Fruit fly (Drosophila melanogaster) ovary, adult (tissue): Measurements from ENCODE around the gene Keap1.

Source experiments
- CG17801 ChIP-seq: fragments of 200-800 bp; optimal IDR thresholded peaks from 2 replicates; lab custom pipeline; 2019; ENCODE audit warnings: missing biosample characterization, mild to moderate bottlenecking, missing genetic modification characterization, moderate library complexity; ENCODE audit not compliant: partially characterized antibody

The Keap1 gene

dm6 chr3R:17042838-17043569, 36.7 kb downstream of the Keap1 start, which contains the start of the genes bdwf and Patr-1:
TSS of gene bdwf (minus strand) at chr3R:17043136.
TSS of gene Patr-1 (plus strand) at chr3R:17043564.
- TF ChIP-seq CG17801 (GFP tag; lab: Kevin White, UChicago) = no peak

dm6 chr3R:17039993-17040807, 39.5 kb downstream of the Keap1 start, which contains the start of the genes CG18213 and Trm7-32:
TSS of gene CG18213 (minus strand) at chr3R:17040203.
TSS of gene Trm7-32 (plus strand) at chr3R:17040682.
- no peak for TF ChIP-seq CG17801 (GFP tag; lab: Kevin White, UChicago)

- no peak for TF ChIP-seq CG17801 (GFP tag; lab: Kevin White, UChicago)
Measured at dm6 chr3R:17035945-17036344, 43.8 kb downstream of the Keap1 start, which contains the start of gene CG4009. TSS of gene CG4009 (minus strand) at chr3R:17036045.

- no peak for TF ChIP-seq CG17801 (GFP tag; lab: Kevin White, UChicago)
Measured at dm6 chr3R:17031502-17031901, 48.2 kb downstream of the Keap1 start, which contains the start of gene CG31268. TSS of gene CG31268 (plus strand) at chr3R:17031802.

- no peak for TF ChIP-seq CG17801 (GFP tag; lab: Kevin White, UChicago)
Measured at dm6 chr3R:17029796-17030195, 49.9 kb downstream of the Keap1 start.

- TF ChIP-seq CG17801 (GFP tag; lab: Kevin White, UChicago) = no peak
Measured at dm6 chr3R:17028393-17028792, 51.4 kb downstream of the Keap1 start, which contains the start of gene CG5225. TSS of gene CG5225 (plus strand) at chr3R:17028693.
